Fruit fly (Drosophila melanogaster): ENCODE data around the gene svp.

- TF ChIP-seq psq (optimal IDR thresholded peaks at IDR 0.05) (no peak), ttk (optimal IDR thresholded peaks at IDR 0.05) (no peak)
Measured at dm6 chr3R:12329827-12330226, 71.3 kb downstream of the svp start.

Measured in Kc167 (cell line).